Worm (Caenorhabditis elegans): ENCODE results near the gene Y38F1A.7.
"Not testable (repeated sequence)": the region's sequence is repeated elsewhere in the genome, so short reads cannot be mapped to it uniquely, and the experiment has no call there.

Gene Y38F1A.7

DNA sequence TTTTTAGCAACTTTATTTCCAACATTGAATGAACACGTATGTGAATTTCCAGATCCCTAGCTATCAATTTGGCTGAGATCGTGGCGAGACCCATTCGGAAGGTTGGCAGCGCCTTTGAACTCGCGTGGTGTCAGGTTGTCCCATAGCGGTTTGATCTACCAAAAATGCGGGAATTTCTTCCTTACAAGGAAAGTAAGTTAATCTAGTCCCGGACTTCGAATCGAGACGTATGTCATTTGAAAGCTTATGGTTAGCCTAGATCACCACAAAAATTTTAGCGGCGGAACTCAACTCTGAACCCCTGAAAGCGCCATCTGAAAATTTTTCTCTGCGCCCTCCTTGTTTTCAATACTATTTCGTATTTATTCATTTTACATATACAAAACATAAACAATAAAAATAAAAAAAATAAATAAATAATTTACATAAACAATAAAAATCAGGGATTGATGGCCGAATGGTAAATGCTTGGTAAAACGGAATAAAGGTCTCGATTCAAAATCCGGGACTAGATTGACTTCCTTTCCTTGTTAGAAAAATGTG is 34.1 kb upstream of the Y38F1A.7 start, which contains the start of gene F18A11.2:
Gene F18A11.2, plus strand, starts transcription at position 51 of the 543 bp plus-strand sequence.
- TF ChIP-seq Y116A8C.19 (tag; optimal IDR thresholded peaks at IDR 0.05; ENCODE audit: borderline replicate concordance); lin-14 (GFP tag; optimal IDR thresholded peaks at IDR 0.05); nhr-237 (tag; optimal IDR thresholded peaks at IDR 0.05): not testable (repeated sequence)

DNA sequence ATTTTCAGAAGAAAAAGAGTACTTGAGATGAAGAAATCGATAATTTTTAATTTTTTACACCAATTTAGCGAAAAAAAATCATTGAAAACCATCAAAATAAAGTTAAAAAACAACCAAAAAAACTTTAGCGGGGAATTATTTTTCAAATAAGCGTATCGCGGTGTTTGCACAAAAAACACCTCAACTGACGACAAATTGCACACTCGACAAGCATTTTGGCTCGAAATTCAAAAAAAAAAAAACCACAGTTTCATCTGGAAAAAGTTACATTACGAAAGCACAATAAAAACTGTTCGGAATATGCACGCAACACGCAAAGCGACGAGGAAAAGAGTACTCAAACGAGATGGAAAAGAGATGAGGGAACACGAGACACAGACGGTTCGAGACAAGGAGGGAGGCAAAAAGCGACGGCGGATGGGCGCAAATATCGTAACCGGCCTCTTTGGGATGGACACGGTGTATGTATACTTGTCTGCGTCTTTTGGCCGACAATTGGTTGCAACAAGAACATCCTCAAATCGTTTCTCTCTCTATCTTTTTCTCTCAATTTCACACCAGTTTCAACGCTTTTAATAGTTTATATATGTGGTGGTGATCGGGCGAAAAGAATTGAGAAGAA is 33.1 kb upstream of the Y38F1A.7 start:
- TF ChIP-seq lir-3 (tag; optimal IDR thresholded peaks at IDR 0.05; ENCODE audit: poor library complexity) (no peak), isw-1 (GFP tag; IDR thresholded peaks at IDR 0.05) (no peak), sox-4 (tag; optimal IDR thresholded peaks at IDR 0.05) (no peak), ama-1 (optimal IDR thresholded peaks at IDR 0.05) (no peak), C34B4.2 (tag; optimal IDR thresholded peaks at IDR 0.05) (no peak), snpc-4 (tag; optimal IDR thresholded peaks at IDR 0.05) (peak; percentile 27), nhr-28 (tag; optimal IDR thresholded peaks at IDR 0.05) (no peak), nhr-237 (tag; optimal IDR thresholded peaks at IDR 0.05) (no peak), unc-62 (GFP tag; optimal IDR thresholded peaks at IDR 0.05) (no peak), alr-1 (tag; optimal IDR thresholded peaks at IDR 0.05; ENCODE audit: borderline replicate concordance) (no peak), ceh-8 (GFP tag; optimal IDR thresholded peaks at IDR 0.05) (no peak), zag-1 (tag; optimal IDR thresholded peaks at IDR 0.05) (no peak), unc-98 (GFP tag; IDR thresholded peaks at IDR 0.05) (no peak), C16A3.4 (tag; optimal IDR thresholded peaks at IDR 0.05) (peak; percentile 47), fkh-8 (tag; optimal IDR thresholded peaks at IDR 0.05) (no peak), snu-23 (GFP tag; optimal IDR thresholded peaks at IDR 0.05) (peak; percentile 79), hlh-4 (tag; optimal IDR thresholded peaks at IDR 0.05) (no peak), unc-30 (tag; optimal IDR thresholded peaks at IDR 0.05) (no peak), vab-15 (tag; optimal IDR thresholded peaks at IDR 0.05) (no peak), mdl-1 (tag; optimal IDR thresholded peaks at IDR 0.05) (peak in 1 of 2 experiments; percentile 60), sptf-1 (tag; optimal IDR thresholded peaks at IDR 0.05) (no peak), nhr-11 (tag; optimal IDR thresholded peaks at IDR 0.05) (no peak), mep-1 (tag; optimal IDR thresholded peaks at IDR 0.05) (peak; percentile 37), C04F5.9 (tag; optimal IDR thresholded peaks at IDR 0.05) (no peak), ceh-63 (GFP tag; optimal IDR thresholded peaks at IDR 0.05) (no peak), mef-2 (tag; optimal IDR thresholded peaks at IDR 0.05) (no peak), ces-1 (GFP tag; optimal IDR thresholded peaks at IDR 0.05) (no peak), dpl-1 (GFP tag; optimal IDR thresholded peaks at IDR 0.05) (peak; percentile 50 to 83 (median 60)), jun-1 (tag; optimal IDR thresholded peaks at IDR 0.05) (peak; percentile 43), ceh-82 (tag; optimal IDR thresholded peaks at IDR 0.05) (peak; percentile 18 to 47 (median 42)), nhr-84 (tag; optimal IDR thresholded peaks at IDR 0.05) (no peak), dsc-1 (tag; optimal IDR thresholded peaks at IDR 0.05) (peak; percentile 13), grh-1 (GFP tag; IDR thresholded peaks at IDR 0.05) (no peak), nhr-19 (GFP tag; conservative IDR thresholded peaks at IDR 0.05) (no peak), nhr-90 (tag; optimal IDR thresholded peaks at IDR 0.05; ENCODE audit: poor library complexity) (peak; percentile 25), nhr-71 (tag; optimal IDR thresholded peaks at IDR 0.05) (peak; percentile 65), zip-4 (GFP tag; optimal IDR thresholded peaks at IDR 0.05) (no peak), ztf-11 (tag; optimal IDR thresholded peaks at IDR 0.05) (no peak), ceh-88 (GFP tag; IDR thresholded peaks at IDR 0.05) (no peak; the same call in 1 of the 2 replicates), efl-1 (optimal IDR thresholded peaks at IDR 0.05) (peak; percentile 73 to 81), efl-1 (GFP tag; optimal IDR thresholded peaks at IDR 0.05 in 1 of 2) (peak; percentile 81 to 97), skn-1 (tag; optimal IDR thresholded peaks at IDR 0.05) (peak; percentile 7), nhr-47 (tag; optimal IDR thresholded peaks at IDR 0.05) (peak; percentile 37), xbp-1 (tag; optimal IDR thresholded peaks at IDR 0.05) (peak; percentile 21), egl-27 (tag; optimal IDR thresholded peaks at IDR 0.05) (no peak), lsy-2 (tag; optimal IDR thresholded peaks at IDR 0.05) (peak; percentile 22 to 81), F16B12.6 (tag; optimal IDR thresholded peaks at IDR 0.05) (peak; percentile 68), unc-130 (tag; optimal IDR thresholded peaks at IDR 0.05) (peak; percentile 60)

All from whole organism, L1 larva.